Worm (Caenorhabditis elegans): ENCODE measurements around the gene W02D7.5.

DNA sequence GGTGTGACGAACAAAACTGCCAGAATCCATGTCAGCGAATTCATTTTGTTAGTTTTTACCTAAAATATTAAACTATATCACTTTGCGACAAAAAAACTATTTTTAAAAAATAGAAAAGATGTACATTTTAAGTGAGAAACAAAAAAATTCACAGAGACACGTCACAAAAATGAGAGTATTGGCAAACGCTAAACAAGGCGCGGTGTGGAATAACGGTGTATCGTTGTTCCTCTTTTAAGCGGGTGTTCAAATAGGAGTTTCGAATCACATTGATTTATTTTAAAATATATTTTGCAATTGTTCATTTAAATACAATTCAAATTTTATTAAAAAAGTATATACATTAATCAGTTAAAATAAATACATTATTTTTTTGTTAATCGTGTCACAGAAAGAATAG is 3.5 kb upstream of the W02D7.5 start, which contains the start of gene sel-9:
- no peak for TF ChIP-seq him-1 (tag; optimal IDR thresholded peaks at IDR 0.05)
- no peak for TF ChIP-seq W03F9.2 (tag; optimal IDR thresholded peaks at IDR 0.05)
- TF ChIP-seq dao-5 (tag; optimal IDR thresholded peaks at IDR 0.05): no peak

Data from whole organism, L4/young adult.